Fruit fly (Drosophila melanogaster) whole organism, embryonic: ENCODE measurements around the gene tup.

Source experiments
- Asciz ChIP-seq: fragments of 200-800 bp; sonication (Bioruptor generic); optimal IDR thresholded peaks from 2 replicates; lab custom pipeline; 2017; ENCODE audit warnings: missing biosample characterization, mild to moderate bottlenecking, missing genetic modification characterization, missing genetic modification reagents
- Atf6 ChIP-seq: fragments of 200-800 bp; sonication (Bioruptor generic); IDR thresholded peaks from 2 replicates; pipeline ENCODE4 v1.3.6; 2022; ENCODE audit warnings: missing biosample characterization, missing genetic modification characterization
- B-H2 ChIP-seq: fragments of 200-800 bp; sonication (Bioruptor generic); optimal IDR thresholded peaks from 2 replicates; lab custom pipeline; 2018; ENCODE audit warnings: missing biosample characterization, mild to moderate bottlenecking, missing genetic modification characterization
- CG10274 ChIP-seq: fragments of 200-800 bp; sonication (Bioruptor generic); optimal IDR thresholded peaks from 3 replicates; lab custom pipeline; 2017; ENCODE audit warnings: missing biosample characterization, mild to moderate bottlenecking, missing genetic modification characterization
- CG10431 ChIP-seq: fragments of 200-800 bp; sonication (Bioruptor generic); optimal IDR thresholded peaks from 3 replicates; lab custom pipeline; 2018; ENCODE audit warnings: missing biosample characterization, mild to moderate bottlenecking, missing genetic modification characterization
- CG12071 ChIP-seq: fragments of 200-800 bp; sonication (Bioruptor generic); optimal IDR thresholded peaks from 3 replicates; lab custom pipeline; 2018; ENCODE audit warnings: missing biosample characterization, mild to moderate bottlenecking, missing genetic modification characterization
- CG12391 ChIP-seq: fragments of 200-800 bp; sonication (Bioruptor generic); optimal IDR thresholded peaks from 3 replicates; lab custom pipeline; 2018; ENCODE audit warnings: missing biosample characterization, mild to moderate bottlenecking, missing genetic modification characterization, moderate library complexity
- CG14050 ChIP-seq: fragments of 200-800 bp; sonication (Bioruptor generic); IDR thresholded peaks from 3 replicates; pipeline ENCODE4 v1.3.6; 2022; ENCODE audit warnings: missing biosample characterization, missing genetic modification characterization
- CG16779 ChIP-seq: fragments of 200-800 bp; sonication (Bioruptor generic); IDR thresholded peaks from 2 replicates; pipeline ENCODE4 v1.3.6; 2022; ENCODE audit warnings: missing biosample characterization, missing genetic modification characterization
- CG17568 ChIP-seq: fragments of 200-800 bp; sonication (Bioruptor generic); optimal IDR thresholded peaks from 2 replicates; lab custom pipeline; 2018; ENCODE audit warnings: missing biosample characterization, mild to moderate bottlenecking, missing genetic modification characterization, moderate library complexity
- CG2199 ChIP-seq: fragments of 200-800 bp; sonication (Bioruptor generic); IDR thresholded peaks from 3 replicates; pipeline ENCODE4 v1.3.6; 2022; ENCODE audit warnings: missing biosample characterization, missing genetic modification characterization
- CG2202 ChIP-seq: fragments of 200-800 bp; sonication (Bioruptor generic); optimal IDR thresholded peaks from 2 replicates; lab custom pipeline; 2018; ENCODE audit warnings: missing biosample characterization, mild to moderate bottlenecking, missing genetic modification characterization
- CG33557 ChIP-seq: fragments of 200-800 bp; sonication (Bioruptor generic); optimal IDR thresholded peaks from 2 replicates; lab custom pipeline; 2019; ENCODE audit warnings: missing biosample characterization, mild to moderate bottlenecking, missing genetic modification characterization, moderate library complexity
- CG42726 ChIP-seq: fragments of 200-800 bp; sonication (Bioruptor generic); IDR thresholded peaks from 2 replicates; pipeline ENCODE4 v1.3.6; 2022; ENCODE audit warnings: missing biosample characterization, missing genetic modification characterization; ENCODE audit not compliant: partially characterized antibody
- CG4404 ChIP-seq: fragments of 200-800 bp; sonication (Bioruptor generic); IDR thresholded peaks from 2 replicates; pipeline ENCODE4 v1.3.6; 2022; ENCODE audit warnings: missing biosample characterization, missing genetic modification characterization
- CG7987 ChIP-seq: fragments of 200-800 bp; sonication (Bioruptor generic); optimal IDR thresholded peaks from 2 replicates; lab custom pipeline; 2018; ENCODE audit warnings: missing biosample characterization, mild to moderate bottlenecking, missing genetic modification characterization, moderate library complexity
- Camta ChIP-seq: fragments of 200-800 bp; sonication (Bioruptor generic); optimal IDR thresholded peaks from 2 replicates; lab custom pipeline; 2016; ENCODE audit warnings: missing biosample characterization, missing genetic modification characterization
- Dfd ChIP-seq, 2 experiments: fragments of >200 bp; optimal IDR thresholded peaks; 2 replicates each; lab custom pipeline; 2017; ENCODE audit warnings: missing biosample characterization in 2 of 2, missing genetic modification characterization in 2 of 2
- Dip2 ChIP-seq: fragments of 200-800 bp; sonication (Bioruptor generic); IDR thresholded peaks from 2 replicates; pipeline ENCODE4 v1.3.6; 2022; ENCODE audit warnings: missing biosample characterization, missing genetic modification characterization
- Doc3 ChIP-seq: fragments of 200-800 bp; sonication (Bioruptor generic); IDR thresholded peaks from 3 replicates; pipeline ENCODE4 v1.3.6; 2022; ENCODE audit warnings: missing biosample characterization, missing genetic modification characterization; ENCODE audit not compliant: partially characterized antibody
- H15 ChIP-seq: fragments of 200-800 bp; sonication (Bioruptor generic); IDR thresholded peaks from 3 replicates; pipeline ENCODE4 v1.3.6; 2022; ENCODE audit warnings: missing biosample characterization, missing genetic modification characterization
- HHEX ChIP-seq: fragments of 200-800 bp; sonication (Bioruptor generic); optimal IDR thresholded peaks from 3 replicates; lab custom pipeline; 2017; ENCODE audit warnings: missing biosample characterization, mild to moderate bottlenecking, missing genetic modification characterization, missing genetic modification reagents
- Hey ChIP-seq: fragments of 200-800 bp; sonication (Bioruptor generic); optimal IDR thresholded peaks from 3 replicates; lab custom pipeline; 2018; ENCODE audit warnings: missing biosample characterization, mild to moderate bottlenecking, missing genetic modification characterization
- Neu2 ChIP-seq: fragments of 200-800 bp; sonication (Bioruptor generic); optimal IDR thresholded peaks from 3 replicates; lab custom pipeline; 2016; ENCODE audit warnings: missing biosample characterization, missing genetic modification characterization, borderline replicate concordance
- Nf-YB ChIP-seq: fragments of 200-800 bp; sonication (Bioruptor generic); optimal IDR thresholded peaks from 3 replicates; lab custom pipeline; 2019; ENCODE audit warnings: missing biosample characterization, mild to moderate bottlenecking, missing genetic modification characterization, moderate library complexity
- Nf-YC ChIP-seq: fragments of 200-800 bp; optimal IDR thresholded peaks from 3 replicates; lab custom pipeline; 2019; ENCODE audit warnings: missing biosample characterization, mild to moderate bottlenecking, missing genetic modification characterization, moderate library complexity
- NfI ChIP-seq: fragments of 200-800 bp; sonication (Bioruptor generic); optimal IDR thresholded peaks from 3 replicates; lab custom pipeline; 2018; ENCODE audit warnings: missing biosample characterization, mild to moderate bottlenecking, missing genetic modification characterization, moderate library complexity
- Oaz ChIP-seq: fragments of 200-800 bp; sonication (Bioruptor generic); IDR thresholded peaks from 2 replicates; pipeline ENCODE4 v1.3.6; 2022; ENCODE audit warnings: missing biosample characterization, missing genetic modification characterization
- abd-A ChIP-seq: fragments of 200-800 bp; sonication (Bioruptor generic); optimal IDR thresholded peaks from 3 replicates; lab custom pipeline; 2019; ENCODE audit warnings: missing biosample characterization, mild to moderate bottlenecking, missing genetic modification characterization, moderate library complexity
- ap ChIP-seq: fragments of 200-800 bp; sonication (Bioruptor generic); IDR thresholded peaks from 2 replicates; pipeline ENCODE4 v1.3.6; 2022; ENCODE audit warnings: missing biosample characterization, missing genetic modification characterization
- br ChIP-seq: fragments of >200 bp; optimal IDR thresholded peaks from 2 replicates; lab custom pipeline; 2017
- croc ChIP-seq: fragments of 200-800 bp; sonication (Bioruptor generic); conservative IDR thresholded peaks from 3 replicates; pipeline ENCODE4 v1.3.6; 2022; ENCODE audit warnings: missing biosample characterization, missing genetic modification characterization
- crp ChIP-seq, 2 experiments: fragments of 200-800 bp; sonication (Bioruptor generic); optimal IDR thresholded peaks; 2 replicates in 1 of 2; 3 replicates in 1 of 2; lab custom pipeline; 2017; ENCODE audit warnings: missing biosample characterization in 2 of 2, missing genetic modification characterization in 2 of 2, mild to moderate bottlenecking in 1 of 2, moderate library complexity in 1 of 2
- da ChIP-seq: fragments of 200-800 bp; sonication (Bioruptor generic); optimal IDR thresholded peaks from 2 replicates; lab custom pipeline; 2016; ENCODE audit warnings: missing biosample characterization, missing genetic modification characterization
- ewg ChIP-seq: fragments of 200-800 bp; sonication (Bioruptor generic); optimal IDR thresholded peaks from 3 replicates; lab custom pipeline; 2017; ENCODE audit warnings: mild to moderate bottlenecking, missing biosample characterization, missing genetic modification reagents, missing genetic modification characterization
- exex ChIP-seq: fragments of 200-800 bp; sonication (Bioruptor generic); optimal IDR thresholded peaks from 4 replicates; lab custom pipeline; 2018; ENCODE audit warnings: missing biosample characterization, mild to moderate bottlenecking, missing genetic modification characterization, moderate library complexity
- eyg ChIP-seq: fragments of 200-800 bp; sonication (Bioruptor generic); optimal IDR thresholded peaks from 3 replicates; lab custom pipeline; 2016; ENCODE audit warnings: missing biosample characterization, missing genetic modification characterization
- fru ChIP-seq: fragments of >200 bp; optimal IDR thresholded peaks from 2 replicates; lab custom pipeline; 2017
- gcm ChIP-seq: fragments of 200-800 bp; sonication (Bioruptor generic); optimal IDR thresholded peaks from 2 replicates; lab custom pipeline; 2019; ENCODE audit warnings: missing biosample characterization, mild to moderate bottlenecking, missing genetic modification characterization, moderate library complexity
- jing ChIP-seq: fragments of 200-800 bp; sonication (Bioruptor generic); optimal IDR thresholded peaks from 2 replicates; lab custom pipeline; 2018; ENCODE audit warnings: missing biosample characterization, mild to moderate bottlenecking, missing genetic modification characterization
- lab ChIP-seq: fragments of 200-800 bp; sonication (Bioruptor generic); optimal IDR thresholded peaks from 3 replicates; lab custom pipeline; 2017; ENCODE audit warnings: missing biosample characterization, missing genetic modification characterization, mild to moderate bottlenecking, moderate library complexity, missing genetic modification reagents
- mld ChIP-seq: fragments of 200-800 bp; sonication (Bioruptor generic); IDR thresholded peaks from 3 replicates; pipeline ENCODE4 v1.3.6; 2022; ENCODE audit warnings: missing biosample characterization, missing genetic modification characterization; ENCODE audit not compliant: partially characterized antibody
- nerfin-1 ChIP-seq: fragments of 200-800 bp; sonication (Bioruptor generic); optimal IDR thresholded peaks from 3 replicates; lab custom pipeline; 2019; ENCODE audit warnings: missing biosample characterization, mild to moderate bottlenecking, missing genetic modification characterization, moderate library complexity
- onecut ChIP-seq: fragments of 200-800 bp; sonication (Bioruptor generic); IDR thresholded peaks from 2 replicates; pipeline ENCODE4 v1.3.6; 2022; ENCODE audit warnings: missing biosample characterization, missing genetic modification characterization
- peb ChIP-seq: fragments of 200-800 bp; sonication (Bioruptor generic); IDR thresholded peaks from 2 replicates; pipeline ENCODE4 v1.3.6; 2022; ENCODE audit warnings: missing biosample characterization, missing genetic modification characterization
- psq ChIP-seq: fragments of 200-800 bp; sonication (Bioruptor generic); optimal IDR thresholded peaks from 2 replicates; lab custom pipeline; 2017; ENCODE audit warnings: missing biosample characterization, missing genetic modification characterization
- sc ChIP-seq, 3 experiments: fragments of >200 bp in 2 of 3; fragments of 200-800 bp in 1 of 3; sonication (Bioruptor generic) in 1 of 3; optimal IDR thresholded peaks; 2 replicates in 2 of 3; 3 replicates in 1 of 3; lab custom pipeline; 2017; ENCODE audit warnings: mild to moderate bottlenecking in 1 of 3, missing biosample characterization in 1 of 3, missing genetic modification characterization in 1 of 3, missing genetic modification reagents in 1 of 3
- seq ChIP-seq: fragments of 200-800 bp; sonication (Bioruptor generic); IDR thresholded peaks from 2 replicates; pipeline ENCODE4 v1.3.6; 2022; ENCODE audit warnings: missing biosample characterization, missing genetic modification characterization
- slou ChIP-seq: fragments of 200-800 bp; sonication (Bioruptor generic); optimal IDR thresholded peaks from 3 replicates; lab custom pipeline; 2016; ENCODE audit warnings: missing biosample characterization, missing genetic modification characterization
- tna ChIP-seq: fragments of 200-800 bp; sonication (Bioruptor generic); IDR thresholded peaks from 2 replicates; pipeline ENCODE4 v1.3.6; 2022; ENCODE audit warnings: missing biosample characterization, missing genetic modification characterization; ENCODE audit not compliant: partially characterized antibody
- zfh1 ChIP-seq: fragments of 200-800 bp; sonication (Bioruptor generic); IDR thresholded peaks from 3 replicates; pipeline ENCODE4 v1.3.6; 2022; ENCODE audit warnings: missing biosample characterization, missing genetic modification characterization

The tup gene

dm6 chr2L:18871822-18872221, 9.2 kb downstream of the tup start (continued):
- TF ChIP-seq jing (GFP tag; lab: Kevin White, UChicago): no peak
- TF ChIP-seq croc: no peak; the same call in 2 of the 3 replicates
- no peak for TF ChIP-seq gcm
- peak; percentile 51 for TF ChIP-seq CG33557 (GFP tag; lab: Kevin White, UChicago)
- no peak for TF ChIP-seq CG16779
- no peak for TF ChIP-seq slou
- no peak for TF ChIP-seq CG42726 (GFP tag; lab: Robert Waterston, UW)
- no peak for TF ChIP-seq Dip2 (GFP tag; lab: Robert Waterston, UW)
- no peak for TF ChIP-seq Atf6 (GFP tag; lab: Robert Waterston, UW)
- no peak for TF ChIP-seq ap (GFP tag; lab: Robert Waterston, UW)
- TF ChIP-seq CG4404 (GFP tag; lab: Robert Waterston, UW): no peak
- peak; percentile 22 for TF ChIP-seq CG2202 (tag; lab: Kevin White, UChicago)
- no peak for TF ChIP-seq sc (optimal IDR thresholded peaks at IDR 0.05; lab: Kevin White, UChicago)
- TF ChIP-seq sc (GFP tag; optimal IDR thresholded peaks at IDR 0.05; lab: Kevin White, UChicago): peak; percentile 13
- peak; percentile 43 for TF ChIP-seq CG12391 (tag; lab: Kevin White, UChicago)
- TF ChIP-seq CG10431 (GFP tag; lab: Kevin White, UChicago): no peak
- no peak for TF ChIP-seq lab (GFP tag; lab: Kevin White, UChicago)
- TF ChIP-seq CG7987 (GFP tag; lab: Kevin White, UChicago): no peak
- TF ChIP-seq da (GFP tag; lab: Kevin White, UChicago): no peak
- no peak for TF ChIP-seq H15 (GFP tag; lab: Robert Waterston, UW)
- no peak for TF ChIP-seq CG10274
- peak; percentile 26 for TF ChIP-seq Camta (GFP tag; lab: Kevin White, UChicago)
- TF ChIP-seq CG2199 (GFP tag; lab: Robert Waterston, UW): no peak
- no peak for TF ChIP-seq NfI (GFP tag; lab: Kevin White, UChicago)
- no peak for TF ChIP-seq crp (GFP tag; optimal IDR thresholded peaks at IDR 0.05; lab: Kevin White, UChicago)
- no peak for TF ChIP-seq CG14050 (GFP tag; lab: Robert Waterston, UW)
- no peak for TF ChIP-seq B-H2 (GFP tag; lab: Kevin White, UChicago)
- TF ChIP-seq psq: no peak

DNA sequence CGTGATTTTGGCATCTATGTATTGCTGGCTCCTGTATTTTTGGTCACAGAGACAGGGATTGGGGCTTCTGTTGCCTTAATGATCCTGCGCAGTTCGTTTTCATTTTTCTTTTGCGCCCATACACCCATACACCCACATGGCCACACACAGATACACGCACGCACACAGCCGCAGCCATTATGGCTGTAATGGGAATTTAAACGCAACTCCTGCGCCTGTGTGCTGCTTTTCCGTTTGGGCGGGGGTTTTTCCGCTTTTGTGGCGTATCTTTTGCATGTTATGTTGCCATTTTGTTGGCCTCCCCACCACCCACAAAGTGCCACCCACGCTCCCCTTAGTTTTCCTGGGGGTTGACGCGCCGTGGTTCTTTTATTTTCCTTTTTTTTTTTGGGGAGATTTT, 13.2 kb downstream of the tup start:
- no peak for TF ChIP-seq CG17568 (GFP tag; lab: Kevin White, UChicago)
- no peak for TF ChIP-seq Atf6 (GFP tag; lab: Robert Waterston, UW)
- no peak for TF ChIP-seq Dfd (GFP tag; optimal IDR thresholded peaks at IDR 0.05; lab: Kevin White, UChicago)
- TF ChIP-seq mld (GFP tag; lab: Robert Waterston, UW): no peak
- no peak for TF ChIP-seq zfh1 (GFP tag; lab: Robert Waterston, UW)
- no peak for TF ChIP-seq eyg (GFP tag; lab: Kevin White, UChicago)
- no peak for TF ChIP-seq Oaz (GFP tag; lab: Robert Waterston, UW)
- TF ChIP-seq CG12071 (GFP tag; lab: Kevin White, UChicago): no peak
- peak; percentile 92 for TF ChIP-seq ewg (GFP tag; lab: Kevin White, UChicago)
- no peak for TF ChIP-seq tna (GFP tag; lab: Robert Waterston, UW)
- TF ChIP-seq Neu2: no peak
- no peak for TF ChIP-seq slou
- no peak for TF ChIP-seq seq (GFP tag; lab: Robert Waterston, UW)
- TF ChIP-seq nerfin-1 (tag; lab: Kevin White, UChicago): no peak
- TF ChIP-seq fru (lab: Kevin White, UChicago): no peak
- no peak for TF ChIP-seq Asciz
- TF ChIP-seq Nf-YC (tag; lab: Kevin White, UChicago): peak; percentile 89
- no peak for TF ChIP-seq onecut (GFP tag; lab: Robert Waterston, UW)
- no peak for TF ChIP-seq br (lab: Kevin White, UChicago)
- TF ChIP-seq Hey (tag; lab: Kevin White, UChicago): no peak
- TF ChIP-seq peb (GFP tag; lab: Robert Waterston, UW): no peak
- peak; percentile 12 for TF ChIP-seq exex (tag; lab: Kevin White, UChicago)
- TF ChIP-seq abd-A (tag; lab: Kevin White, UChicago): peak; percentile 81
- peak; percentile 68 for TF ChIP-seq Nf-YB (GFP tag; lab: Kevin White, UChicago)
- TF ChIP-seq HHEX (GFP tag; lab: Kevin White, UChicago): no peak
- TF ChIP-seq Doc3 (GFP tag; lab: Robert Waterston, UW): 0 out of 3 replicates have a peak, but pooled peaks have one; percentile 12
